Fruit fly (Drosophila melanogaster) whole organism, embryonic: ENCODE measurements around the gene GAPcenA.

ENCODE experiments used
- CG10321 ChIP-seq: fragments of 200-800 bp; sonication (Bioruptor generic); IDR thresholded peaks from 2 replicates; pipeline ENCODE4 v1.3.6; 2022; ENCODE audit warnings: missing biosample characterization, missing genetic modification characterization
- CG10565 ChIP-seq: fragments of 200-800 bp; sonication (Bioruptor generic); optimal IDR thresholded peaks from 3 replicates; lab custom pipeline; 2016; ENCODE audit warnings: missing biosample characterization, mild to moderate bottlenecking, missing genetic modification characterization
- CG10979 ChIP-seq: fragments of 200-800 bp; sonication (Bioruptor generic); optimal IDR thresholded peaks from 2 replicates; lab custom pipeline; 2018; ENCODE audit warnings: missing biosample characterization, mild to moderate bottlenecking, missing genetic modification characterization, moderate library complexity
- CG11723 ChIP-seq: fragments of 200-800 bp; sonication (Bioruptor generic); optimal IDR thresholded peaks from 2 replicates; lab custom pipeline; 2017; ENCODE audit warnings: missing biosample characterization, mild to moderate bottlenecking, missing genetic modification characterization
- CG12104 ChIP-seq: fragments of 200-800 bp; sonication (Bioruptor generic); optimal IDR thresholded peaks from 3 replicates; lab custom pipeline; 2016; ENCODE audit warnings: missing biosample characterization, missing genetic modification characterization
- CG12659 ChIP-seq: fragments of 200-800 bp; sonication (Bioruptor generic); optimal IDR thresholded peaks from 3 replicates; lab custom pipeline; 2017; ENCODE audit warnings: mild to moderate bottlenecking, missing biosample characterization, missing genetic modification reagents, missing genetic modification characterization
- CG15269 ChIP-seq: fragments of 200-800 bp; sonication (Bioruptor generic); optimal IDR thresholded peaks from 2 replicates; lab custom pipeline; 2018; ENCODE audit warnings: missing biosample characterization, mild to moderate bottlenecking, missing genetic modification characterization, moderate library complexity
- CG16813 ChIP-seq: fragments of 200-800 bp; sonication (Bioruptor generic); IDR thresholded peaks from 3 replicates; pipeline ENCODE4 v1.3.6; 2022; ENCODE audit warnings: missing biosample characterization, missing genetic modification characterization; ENCODE audit not compliant: partially characterized antibody
- CG2120 ChIP-seq: fragments of 200-800 bp; sonication (Bioruptor generic); optimal IDR thresholded peaks from 3 replicates; lab custom pipeline; 2016; ENCODE audit warnings: missing biosample characterization, missing genetic modification characterization
- CG32532 ChIP-seq: fragments of 200-800 bp; sonication (Bioruptor generic); IDR thresholded peaks from 2 replicates; pipeline ENCODE4 v1.3.6; 2022; ENCODE audit warnings: missing biosample characterization, missing genetic modification characterization
- CG3838 ChIP-seq: fragments of 200-800 bp; sonication (Bioruptor generic); optimal IDR thresholded peaks from 3 replicates; lab custom pipeline; 2016; ENCODE audit warnings: missing biosample characterization, missing genetic modification characterization
- CG6654 ChIP-seq: fragments of 200-800 bp; sonication (Bioruptor generic); optimal IDR thresholded peaks from 2 replicates; lab custom pipeline; 2017; ENCODE audit warnings: missing biosample characterization, mild to moderate bottlenecking, missing genetic modification characterization
- CG7928 ChIP-seq: fragments of 200-800 bp; sonication (Bioruptor generic); optimal IDR thresholded peaks from 2 replicates; lab custom pipeline; 2017; ENCODE audit warnings: missing biosample characterization, mild to moderate bottlenecking, missing genetic modification characterization
- CG8359 ChIP-seq: fragments of 200-800 bp; sonication (Bioruptor generic); optimal IDR thresholded peaks from 2 replicates; lab custom pipeline; 2017; ENCODE audit warnings: missing biosample characterization, mild to moderate bottlenecking, missing genetic modification characterization, borderline replicate concordance
- CG9876 ChIP-seq: fragments of 200-800 bp; sonication (Bioruptor generic); optimal IDR thresholded peaks from 2 replicates; lab custom pipeline; 2016; ENCODE audit warnings: missing biosample characterization, missing genetic modification characterization
- CHES-1-like ChIP-seq: fragments of 200-800 bp; sonication (Bioruptor generic); optimal IDR thresholded peaks from 2 replicates; lab custom pipeline; 2016; ENCODE audit warnings: missing biosample characterization, missing genetic modification characterization
- Chrac-16 ChIP-seq: fragments of 200-800 bp; sonication (Bioruptor generic); optimal IDR thresholded peaks from 3 replicates; lab custom pipeline; 2016; ENCODE audit warnings: missing biosample characterization, missing genetic modification characterization
- HHEX ChIP-seq: fragments of 200-800 bp; sonication (Bioruptor generic); optimal IDR thresholded peaks from 3 replicates; lab custom pipeline; 2017; ENCODE audit warnings: missing biosample characterization, mild to moderate bottlenecking, missing genetic modification characterization, missing genetic modification reagents
- Lhr ChIP-seq: fragments of 200-800 bp; sonication (Bioruptor generic); optimal IDR thresholded peaks from 3 replicates; lab custom pipeline; 2017; ENCODE audit warnings: mild to moderate bottlenecking, missing biosample characterization, missing genetic modification reagents, missing genetic modification characterization
- Neu2 ChIP-seq: fragments of 200-800 bp; sonication (Bioruptor generic); optimal IDR thresholded peaks from 3 replicates; lab custom pipeline; 2016; ENCODE audit warnings: missing biosample characterization, missing genetic modification characterization, borderline replicate concordance
- NfI ChIP-seq: fragments of 200-800 bp; sonication (Bioruptor generic); optimal IDR thresholded peaks from 3 replicates; lab custom pipeline; 2018; ENCODE audit warnings: missing biosample characterization, mild to moderate bottlenecking, missing genetic modification characterization, moderate library complexity
- PHDP ChIP-seq: fragments of 200-800 bp; sonication (Bioruptor generic); optimal IDR thresholded peaks from 3 replicates; lab custom pipeline; 2018; ENCODE audit warnings: missing biosample characterization, mild to moderate bottlenecking, missing genetic modification characterization, moderate library complexity
- Ssrp ChIP-seq: fragments of 200-800 bp; sonication (Bioruptor generic); optimal IDR thresholded peaks from 2 replicates; lab custom pipeline; 2018; ENCODE audit warnings: missing biosample characterization, mild to moderate bottlenecking, missing genetic modification characterization, moderate library complexity
- Taf1 ChIP-seq: fragments of 200-800 bp; sonication (Bioruptor generic); IDR thresholded peaks from 2 replicates; pipeline ENCODE4 v1.3.6; 2022; ENCODE audit warnings: missing biosample characterization, missing genetic modification characterization
- Tbp ChIP-seq: fragments of >200 bp; optimal IDR thresholded peaks from 2 replicates; lab custom pipeline; 2018; ENCODE audit warnings: missing biosample characterization, missing genetic modification characterization
- Xrp1 ChIP-seq: fragments of 200-800 bp; sonication (Bioruptor generic); IDR thresholded peaks from 2 replicates; pipeline ENCODE4 v1.3.6; 2022; ENCODE audit warnings: missing biosample characterization, missing genetic modification characterization
- al ChIP-seq: fragments of 200-800 bp; sonication (Bioruptor generic); IDR thresholded peaks from 2 replicates; pipeline ENCODE4 v1.3.6; 2022; ENCODE audit warnings: missing biosample characterization, missing genetic modification characterization
- amos ChIP-seq: fragments of 200-800 bp; sonication (Bioruptor generic); IDR thresholded peaks from 2 replicates; pipeline ENCODE4 v1.3.6; 2022; ENCODE audit warnings: missing biosample characterization, missing genetic modification characterization; ENCODE audit not compliant: partially characterized antibody
- ap ChIP-seq: fragments of 200-800 bp; sonication (Bioruptor generic); IDR thresholded peaks from 2 replicates; pipeline ENCODE4 v1.3.6; 2022; ENCODE audit warnings: missing biosample characterization, missing genetic modification characterization
- cad ChIP-seq: fragments of >200 bp; optimal IDR thresholded peaks from 2 replicates; lab custom pipeline; 2017; ENCODE audit warnings: missing biosample characterization, missing genetic modification characterization
- chif ChIP-seq, 2 experiments: fragments of 200-800 bp; sonication (Bioruptor generic); optimal IDR thresholded peaks; 3 replicates each; lab custom pipeline; 2016; ENCODE audit warnings: missing biosample characterization in 2 of 2, missing genetic modification characterization in 2 of 2
- ci ChIP-seq: fragments of 200-800 bp; sonication (Bioruptor generic); IDR thresholded peaks from 3 replicates; pipeline ENCODE4 v1.3.6; 2022; ENCODE audit warnings: missing biosample characterization, missing genetic modification characterization
- corto ChIP-seq: fragments of 200-800 bp; sonication (Bioruptor generic); optimal IDR thresholded peaks from 2 replicates; lab custom pipeline; 2016; ENCODE audit warnings: missing biosample characterization, mild to moderate bottlenecking, missing genetic modification characterization, moderate library complexity
- dan ChIP-seq: fragments of 200-800 bp; sonication (Bioruptor generic); IDR thresholded peaks from 2 replicates; pipeline ENCODE4 v1.3.6; 2022; ENCODE audit warnings: missing biosample characterization, missing genetic modification characterization
- danr ChIP-seq: fragments of 200-800 bp; sonication (Bioruptor generic); IDR thresholded peaks from 2 replicates; pipeline ENCODE4 v1.3.6; 2022; ENCODE audit warnings: missing biosample characterization, missing genetic modification characterization
- dmrt11E ChIP-seq: fragments of 200-800 bp; sonication (Bioruptor generic); optimal IDR thresholded peaks from 3 replicates; lab custom pipeline; 2018; ENCODE audit warnings: missing biosample characterization, mild to moderate bottlenecking, missing genetic modification characterization, moderate library complexity
- ems ChIP-seq: fragments of 200-800 bp; sonication (Bioruptor generic); optimal IDR thresholded peaks from 3 replicates; lab custom pipeline; 2016; ENCODE audit warnings: missing biosample characterization, missing genetic modification characterization
- gro ChIP-seq: fragments of 200-800 bp; sonication (Bioruptor generic); optimal IDR thresholded peaks from 2 replicates; lab custom pipeline; 2016; ENCODE audit warnings: missing biosample characterization, missing genetic modification characterization
- ind ChIP-seq: fragments of 200-800 bp; sonication (Bioruptor generic); optimal IDR thresholded peaks from 3 replicates; lab custom pipeline; 2016; ENCODE audit warnings: missing biosample characterization, missing genetic modification characterization
- knrl ChIP-seq: fragments of 200-800 bp; sonication (Bioruptor generic); IDR thresholded peaks from 3 replicates; pipeline ENCODE4 v1.3.6; 2022; ENCODE audit warnings: missing biosample characterization, missing genetic modification characterization; ENCODE audit not compliant: partially characterized antibody
- lab ChIP-seq: fragments of 200-800 bp; sonication (Bioruptor generic); optimal IDR thresholded peaks from 3 replicates; lab custom pipeline; 2017; ENCODE audit warnings: missing biosample characterization, missing genetic modification characterization, mild to moderate bottlenecking, moderate library complexity, missing genetic modification reagents
- lilli ChIP-seq: fragments of 200-800 bp; sonication (Bioruptor generic); optimal IDR thresholded peaks from 3 replicates; lab custom pipeline; 2016; ENCODE audit warnings: missing biosample characterization, missing genetic modification characterization
- lmd ChIP-seq: fragments of 200-800 bp; sonication (Bioruptor generic); IDR thresholded peaks from 2 replicates; pipeline ENCODE4 v1.3.6; 2022; ENCODE audit warnings: missing biosample characterization, missing genetic modification characterization
- mld ChIP-seq: fragments of 200-800 bp; sonication (Bioruptor generic); IDR thresholded peaks from 3 replicates; pipeline ENCODE4 v1.3.6; 2022; ENCODE audit warnings: missing biosample characterization, missing genetic modification characterization; ENCODE audit not compliant: partially characterized antibody
- org-1 ChIP-seq: fragments of 200-800 bp; sonication (Bioruptor generic); optimal IDR thresholded peaks from 2 replicates; lab custom pipeline; 2017; ENCODE audit warnings: missing biosample characterization, missing genetic modification characterization
- pnt ChIP-seq: fragments of 200-800 bp; sonication (Bioruptor generic); optimal IDR thresholded peaks from 3 replicates; lab custom pipeline; 2016; ENCODE audit warnings: missing biosample characterization, missing genetic modification characterization
- sens ChIP-seq: fragments of 200-800 bp; sonication (Bioruptor generic); peaks from one replicate; lab custom pipeline; 2016; ENCODE audit warnings: missing biosample characterization, missing genetic modification characterization
- twi ChIP-seq: fragments of 200-800 bp; optimal IDR thresholded peaks from 2 replicates; lab custom pipeline; 2019; ENCODE audit warnings: missing biosample characterization, mild to moderate bottlenecking, missing genetic modification characterization, moderate library complexity
- unpg ChIP-seq: fragments of 200-800 bp; sonication (Bioruptor generic); optimal IDR thresholded peaks from 3 replicates; lab custom pipeline; 2018; ENCODE audit warnings: missing biosample characterization, mild to moderate bottlenecking, missing genetic modification characterization, moderate library complexity
- vfl ChIP-seq: fragments of 200-800 bp; sonication (Bioruptor generic); optimal IDR thresholded peaks from 2 replicates; lab custom pipeline; 2016; ENCODE audit warnings: missing biosample characterization, missing genetic modification characterization

The GAPcenA gene

dm6 chr3L:8312290-8312689, 34.1 kb upstream of the GAPcenA start (continued):
- TF ChIP-seq CG10979, result no peak
- no peak for TF ChIP-seq CG11723 (GFP tag; lab: Kevin White, UChicago)
- no peak for TF ChIP-seq org-1 (GFP tag; lab: Kevin White, UChicago)
- TF ChIP-seq Neu2, result no peak
- no peak for TF ChIP-seq chif (GFP tag; optimal IDR thresholded peaks at IDR 0.05; lab: Kevin White, UChicago)
- no peak for TF ChIP-seq lmd

dm6 chr3L:8314788-8315140, 31.6 kb upstream of the GAPcenA start:
- TF ChIP-seq CG10565 (GFP tag; lab: Kevin White, UChicago), result no peak
- no peak for TF ChIP-seq Tbp
- no peak for TF ChIP-seq corto (GFP tag; lab: Kevin White, UChicago)
- no peak for TF ChIP-seq ems (GFP tag; lab: Kevin White, UChicago)
- peak; percentile 47; the same call in 1 of the 2 replicates for TF ChIP-seq Taf1 (GFP tag; lab: Robert Waterston, UW)
- TF ChIP-seq mld, result no peak
- peak; percentile 4 for TF ChIP-seq HHEX (GFP tag; lab: Kevin White, UChicago)
- no peak for TF ChIP-seq CG8359 (GFP tag; lab: Kevin White, UChicago)
- peak; percentile 53 for TF ChIP-seq CG32532 (GFP tag; lab: Robert Waterston, UW)
- no peak for TF ChIP-seq sens
- TF ChIP-seq CHES-1-like (GFP tag; lab: Kevin White, UChicago), result no peak
- peak; percentile 8 for TF ChIP-seq lab
- TF ChIP-seq CG2120, result peak; percentile 53
- no peak for TF ChIP-seq vfl
- TF ChIP-seq CG9876 (GFP tag; lab: Kevin White, UChicago), result no peak
- no peak for TF ChIP-seq gro (GFP tag; lab: Kevin White, UChicago)
- TF ChIP-seq ci, result peak; percentile 34; the same call in 2 of the 3 replicates
- no peak for TF ChIP-seq CG7928 (GFP tag; lab: Kevin White, UChicago)
- no peak for TF ChIP-seq CG12104 (GFP tag; lab: Kevin White, UChicago)
- TF ChIP-seq PHDP (tag; lab: Kevin White, UChicago), result peak; percentile 0
- no peak for TF ChIP-seq ap (GFP tag; lab: Robert Waterston, UW)
- no peak for TF ChIP-seq NfI
- no peak for TF ChIP-seq CG12659 (GFP tag; lab: Kevin White, UChicago)
- TF ChIP-seq CG3838 (GFP tag; lab: Kevin White, UChicago), result no peak
- no peak for TF ChIP-seq Ssrp (tag; lab: Kevin White, UChicago)
- no peak for TF ChIP-seq ind
- TF ChIP-seq CG6654 (GFP tag; lab: Kevin White, UChicago), result no peak
- TF ChIP-seq al (GFP tag; lab: Robert Waterston, UW), result 0 out of 2 replicates have a peak, but pooled peaks have one; percentile 4
- no peak for TF ChIP-seq CG16813
- TF ChIP-seq CG10321 (GFP tag; lab: Robert Waterston, UW), result no peak
- no peak for TF ChIP-seq unpg (GFP tag; lab: Kevin White, UChicago)
- peak; percentile 53 for TF ChIP-seq lilli (GFP tag; lab: Kevin White, UChicago)
- no peak for TF ChIP-seq twi (tag; lab: Kevin White, UChicago)
- TF ChIP-seq Xrp1 (GFP tag; lab: Robert Waterston, UW), result peak; percentile 30; the same call in 1 of the 2 replicates
- TF ChIP-seq knrl (GFP tag; lab: Robert Waterston, UW), result no peak
- TF ChIP-seq danr (GFP tag; lab: Robert Waterston, UW), result no peak
- TF ChIP-seq lmd, result peak; percentile 44
- TF ChIP-seq dan (GFP tag; lab: Robert Waterston, UW), result no peak
- TF ChIP-seq CG15269 (tag; lab: Kevin White, UChicago), result peak; percentile 32
- TF ChIP-seq cad, result no peak
- no peak for TF ChIP-seq pnt (GFP tag; lab: Kevin White, UChicago)
- no peak for TF ChIP-seq amos (GFP tag; lab: Robert Waterston, UW)
- TF ChIP-seq dmrt11E (tag; lab: Kevin White, UChicago), result no peak
- peak; percentile 9 for TF ChIP-seq Chrac-16 (GFP tag; lab: Kevin White, UChicago)
- TF ChIP-seq Lhr, result no peak
